Worm (Caenorhabditis elegans): ENCODE data around the gene F45G2.7.

Gene F45G2.7

DNA sequence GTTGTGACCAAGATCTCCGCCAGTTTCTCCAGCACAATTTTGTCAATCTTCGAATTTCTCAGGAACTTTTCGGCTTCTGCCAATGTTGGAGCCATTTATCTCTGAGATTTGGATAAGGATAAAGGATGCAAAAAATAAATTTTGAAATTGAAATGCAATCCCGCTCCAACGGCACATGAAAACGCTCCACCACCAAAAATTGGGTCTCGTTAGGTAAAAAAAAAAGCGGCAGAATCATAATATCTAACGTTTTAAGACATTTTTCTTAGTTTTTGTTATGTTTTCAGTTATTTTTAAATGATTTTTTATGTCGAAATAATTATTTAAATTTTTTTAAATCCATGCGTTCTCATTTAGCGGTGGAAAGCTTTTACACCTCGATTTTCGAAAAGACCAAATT lies at the start of gene F45G2.7:
TSS of gene F45G2.7 (minus strand) at position 101 of the 400 bp plus-strand sequence.
- no peak for TF ChIP-seq lir-3 (tag; optimal IDR thresholded peaks at IDR 0.05)
- TF ChIP-seq zfp-3 (GFP tag; conservative IDR thresholded peaks at IDR 0.05), result no peak
- TF ChIP-seq Y48G9A.11 (GFP tag; IDR thresholded peaks at IDR 0.05), result no peak
- TF ChIP-seq R02D3.7 (tag; optimal IDR thresholded peaks at IDR 0.05), result no peak
- TF ChIP-seq daf-19 (GFP tag; conservative IDR thresholded peaks at IDR 0.05), result no peak
- TF ChIP-seq nhr-48 (tag; optimal IDR thresholded peaks at IDR 0.05), result no peak
- no peak for TF ChIP-seq snpc-4 (tag; optimal IDR thresholded peaks at IDR 0.05)
- no peak for TF ChIP-seq tag-97 (GFP tag; IDR thresholded peaks at IDR 0.05)

DNA sequence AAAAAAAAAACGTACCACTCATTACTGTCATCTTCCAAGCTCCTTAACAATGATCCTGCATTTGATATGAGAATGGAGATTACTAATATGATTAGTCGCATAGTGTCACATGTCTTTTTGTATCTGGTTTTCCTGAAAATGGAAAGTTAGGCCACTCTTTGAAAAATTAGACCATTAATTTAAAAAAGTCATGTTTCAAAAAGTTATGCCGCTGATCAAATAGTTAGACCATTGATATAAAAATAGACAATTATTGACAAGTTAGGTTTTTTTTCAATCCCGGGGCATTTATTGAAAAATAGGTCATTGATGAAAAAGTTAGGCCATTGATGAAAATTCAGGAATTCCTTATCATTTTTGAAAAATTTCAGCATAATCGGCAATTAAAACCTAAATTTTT lies 49.7 kb upstream of the F45G2.7 start, which contains the start of gene acc-4:
TSS of gene acc-4 (minus strand) at position 101 of the 400 bp plus-strand sequence.
- TF ChIP-seq ZK337.2 (GFP tag; IDR thresholded peaks at IDR 0.05) (no peak), rbr-2 (tag; optimal IDR thresholded peaks at IDR 0.05) (no peak), Y75B8A.6 (GFP tag; IDR thresholded peaks at IDR 0.05) (no peak), aha-1 (tag) (no peak), pha-4 (GFP tag; IDR thresholded peaks at IDR 0.05) (no peak), pha-4 (tag; optimal IDR thresholded peaks at IDR 0.05) (no peak), ztf-7 (tag; optimal IDR thresholded peaks at IDR 0.05) (no peak), ceh-28 (tag; optimal IDR thresholded peaks at IDR 0.05) (no peak), nhr-111 (GFP tag; optimal IDR thresholded peaks at IDR 0.05) (no peak), T20F7.1 (GFP tag; optimal IDR thresholded peaks at IDR 0.05) (no peak), nhr-48 (tag; optimal IDR thresholded peaks at IDR 0.05) (no peak), mdt-29 (GFP tag; IDR thresholded peaks at IDR 0.05) (no peak), php-3 (GFP tag; IDR thresholded peaks at IDR 0.05) (no peak), arid-1 (GFP tag; conservative IDR thresholded peaks at IDR 0.05) (no peak), nhr-11 (tag; optimal IDR thresholded peaks at IDR 0.05) (no peak), hif-1 (tag; optimal IDR thresholded peaks at IDR 0.05) (no peak)

DNA sequence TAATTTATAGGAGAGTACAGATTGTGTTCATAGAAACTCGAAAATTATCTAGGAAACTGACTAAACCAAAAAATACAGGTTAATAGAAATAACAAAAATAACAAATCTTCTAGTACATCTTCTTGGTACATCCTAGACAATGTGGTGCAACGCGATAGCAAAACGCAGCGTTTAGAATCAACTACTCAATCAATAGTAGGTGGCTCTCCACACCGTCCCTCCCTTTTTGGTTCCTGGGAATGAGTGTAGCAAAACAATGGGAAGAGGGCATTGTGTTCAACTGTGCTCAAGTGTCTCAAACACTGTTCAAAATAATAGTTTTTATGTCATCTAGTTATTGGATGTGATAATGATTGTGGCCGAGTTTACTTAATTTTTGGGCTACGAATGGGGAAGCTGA lies 42.4 kb upstream of the F45G2.7 start, which contains the start of gene T27E9.6:
TSS of gene T27E9.6 (minus strand) at position 101 of the 400 bp plus-strand sequence.
- no peak for TF ChIP-seq ZK546.5 (tag; optimal IDR thresholded peaks at IDR 0.05)
- TF ChIP-seq nhr-25 (tag; optimal IDR thresholded peaks at IDR 0.05; ENCODE audit: borderline replicate concordance, insufficient read depth), result no peak
- no peak for TF ChIP-seq rbr-2 (tag; optimal IDR thresholded peaks at IDR 0.05)
- peak; percentile 43 for TF ChIP-seq aha-1 (tag)

DNA sequence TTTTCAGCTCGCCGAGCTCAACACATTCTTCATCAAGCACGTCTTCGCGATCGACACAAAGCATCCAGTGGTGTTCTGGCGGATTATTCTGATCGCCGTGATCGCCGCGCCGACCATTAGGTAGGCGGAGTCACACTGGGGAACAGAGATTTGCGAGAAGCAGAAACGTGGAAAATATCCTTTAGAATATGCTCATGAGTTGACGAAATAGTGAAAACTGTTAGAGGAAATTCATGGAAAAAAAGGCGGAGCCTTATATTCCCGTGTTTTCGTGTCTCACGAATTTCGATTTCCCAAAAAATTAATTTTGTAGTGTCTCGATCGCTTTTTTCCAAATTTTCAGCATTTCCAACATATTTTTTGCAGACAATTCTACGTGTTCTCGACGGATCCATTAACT lies 40.2 kb upstream of the F45G2.7 start:
- no peak for TF ChIP-seq unc-39 (tag; optimal IDR thresholded peaks at IDR 0.05)
- TF ChIP-seq jun-1 (tag; optimal IDR thresholded peaks at IDR 0.05), result no peak
- TF ChIP-seq ceh-32 (tag; optimal IDR thresholded peaks at IDR 0.05; ENCODE audit: poor library complexity), result no peak
- no peak for TF ChIP-seq ceh-62 (tag; optimal IDR thresholded peaks at IDR 0.05)
- no peak for TF ChIP-seq duxl-1 (tag; optimal IDR thresholded peaks at IDR 0.05; ENCODE audit: poor library complexity)
- no peak for TF ChIP-seq egl-43 (GFP tag; IDR thresholded peaks at IDR 0.05)
- no peak for TF ChIP-seq Y5F2A.4 (GFP tag; optimal IDR thresholded peaks at IDR 0.05)
- no peak for TF ChIP-seq ZK546.5 (tag; optimal IDR thresholded peaks at IDR 0.05)
- TF ChIP-seq R02D3.7 (tag; optimal IDR thresholded peaks at IDR 0.05), result no peak
- no peak for TF ChIP-seq mdl-1 (tag; optimal IDR thresholded peaks at IDR 0.05)
- TF ChIP-seq attf-4 (tag; optimal IDR thresholded peaks at IDR 0.05), result no peak
- TF ChIP-seq dmd-9 (GFP tag; IDR thresholded peaks at IDR 0.05), result no peak
- TF ChIP-seq fos-1 (tag; optimal IDR thresholded peaks at IDR 0.05), result no peak
- TF ChIP-seq lin-15B (tag; optimal IDR thresholded peaks at IDR 0.05), result no peak
- TF ChIP-seq lim-7 (GFP tag; IDR thresholded peaks at IDR 0.05), result no peak
- TF ChIP-seq pqm-1 (tag; optimal IDR thresholded peaks at IDR 0.05), result no peak
- TF ChIP-seq skn-1 (tag; optimal IDR thresholded peaks at IDR 0.05), result no peak
- no peak for TF ChIP-seq spr-1 (tag; optimal IDR thresholded peaks at IDR 0.05)
- TF ChIP-seq vab-7 (GFP tag; IDR thresholded peaks at IDR 0.05), result no peak

Measured in whole organism, L4 larva.